Worm (Caenorhabditis elegans) whole organism, L4 larva: ENCODE results near the gene fkb-4.

Experiments used
- F37D6.2 ChIP-seq: sonication (generic microtip); optimal IDR thresholded peaks from 2 replicates; lab custom pipeline; 2016; ENCODE audit warnings: mild to moderate bottlenecking, missing genetic modification characterization, missing compliant biosample characterization
- F44E2.7 ChIP-seq: fragments of 200-800 bp; sonication (Bioruptor generic); IDR thresholded peaks from 2 replicates; pipeline ENCODE4 v2.1.2; 2022; ENCODE audit warnings: missing genetic modification characterization, missing compliant biosample characterization
- F49E8.2 ChIP-seq: sonication (generic microtip); optimal IDR thresholded peaks from 2 replicates; lab custom pipeline; 2016; ENCODE audit warnings: missing compliant biosample characterization, mild to moderate bottlenecking, missing genetic modification characterization, borderline replicate concordance
- T26A8.4 ChIP-seq: fragments of 200-800 bp; sonication (Bioruptor generic); IDR thresholded peaks from 2 replicates; pipeline ENCODE4 v1.3.6; 2022; ENCODE audit warnings: missing genetic modification characterization, missing compliant biosample characterization
- Y5F2A.4 ChIP-seq: fragments of 200-800 bp; sonication (Bioruptor generic); optimal IDR thresholded peaks from 2 replicates; lab custom pipeline; 2018; ENCODE audit warnings: mild to moderate bottlenecking, missing genetic modification characterization, missing compliant biosample characterization
- Y75B8A.6 ChIP-seq: fragments of 200-800 bp; sonication (Bioruptor generic); IDR thresholded peaks from 2 replicates; pipeline ENCODE4 v1.3.6; 2022; ENCODE audit warnings: missing genetic modification reagents, missing genetic modification characterization, missing compliant biosample characterization
- ZK337.2 ChIP-seq: fragments of 200-800 bp; sonication (Bioruptor generic); IDR thresholded peaks from 2 replicates; pipeline ENCODE4 v1.3.6; 2022; ENCODE audit warnings: missing genetic modification reagents, missing genetic modification characterization, missing compliant biosample characterization
- ZK546.5 ChIP-seq, 2 experiments: sonication (generic microtip); optimal IDR thresholded peaks; 2 replicates each; lab custom pipeline; 2017; ENCODE audit warnings: missing biosample characterization in 2 of 2, missing genetic modification characterization in 2 of 2
- aha-1 ChIP-seq: fragments of 150-350 bp; peaks from one replicate; lab custom pipeline; 2014; ENCODE audit warnings: missing biosample characterization, missing genetic modification characterization
- aly-2 ChIP-seq: sonication (generic microtip); optimal IDR thresholded peaks from 2 replicates; lab custom pipeline; 2018; ENCODE audit warnings: missing biosample characterization, missing genetic modification characterization
- ama-1 ChIP-seq: fragments of 150-350 bp; optimal IDR thresholded peaks from 2 replicates; lab custom pipeline; 2014; ENCODE audit warnings: inconsistent platforms, mixed read lengths
- arid-1 ChIP-seq: fragments of 200-800 bp; sonication (Bioruptor generic); conservative IDR thresholded peaks from 2 replicates; pipeline ENCODE4 v1.3.6; 2022; ENCODE audit warnings: missing genetic modification reagents, missing genetic modification characterization, missing compliant biosample characterization
- ceh-20 ChIP-seq: fragments of 200-800 bp; sonication (Bioruptor generic); IDR thresholded peaks from 2 replicates; pipeline ENCODE4 v1.3.6; 2022; ENCODE audit warnings: missing genetic modification reagents, missing genetic modification characterization, missing compliant biosample characterization
- cey-2 ChIP-seq: sonication (generic microtip); optimal IDR thresholded peaks from 3 replicates; lab custom pipeline; 2017; ENCODE audit warnings: missing genetic modification characterization, mild to moderate bottlenecking, missing compliant biosample characterization, antibody characterized with exemption, borderline replicate concordance; ENCODE audit not compliant: insufficient read depth
- daf-19 ChIP-seq: fragments of 200-800 bp; sonication (Bioruptor generic); conservative IDR thresholded peaks from 2 replicates; pipeline ENCODE4 v1.3.6; 2022; ENCODE audit warnings: missing genetic modification characterization, missing compliant biosample characterization
- dmd-6 ChIP-seq: fragments of 200-800 bp; sonication (Bioruptor generic); IDR thresholded peaks from 2 replicates; pipeline ENCODE4 v1.3.6; 2022; ENCODE audit warnings: missing genetic modification reagents, missing genetic modification characterization, missing compliant biosample characterization
- duxl-1 ChIP-seq: sonication (generic microtip); optimal IDR thresholded peaks from 2 replicates; lab custom pipeline; 2016; ENCODE audit warnings: mild to moderate bottlenecking, missing genetic modification characterization, moderate library complexity, missing compliant biosample characterization; ENCODE audit not compliant: poor library complexity
- dve-1 ChIP-seq: sonication (generic microtip); optimal IDR thresholded peaks from 2 replicates; lab custom pipeline; 2017; ENCODE audit warnings: antibody characterized with exemption, mild to moderate bottlenecking, missing genetic modification characterization, missing compliant biosample characterization; ENCODE audit not compliant: insufficient read depth
- egl-43 ChIP-seq: fragments of 200-800 bp; sonication (Bioruptor generic); IDR thresholded peaks from 2 replicates; pipeline ENCODE4 v1.3.6; 2022; ENCODE audit warnings: missing genetic modification reagents, missing genetic modification characterization, missing compliant biosample characterization
- gei-8 ChIP-seq: fragments of 200-800 bp; sonication (Bioruptor generic); optimal IDR thresholded peaks from 2 replicates; lab custom pipeline; 2018; ENCODE audit warnings: mild to moderate bottlenecking, missing genetic modification characterization, missing compliant biosample characterization
- hif-1 ChIP-seq, 2 experiments: sonication (generic microtip); optimal IDR thresholded peaks; 2 replicates each; lab custom pipeline; 2016 to 2017; ENCODE audit warnings: missing compliant biosample characterization in 2 of 2, missing genetic modification characterization in 2 of 2, missing genetic modification reagents in 2 of 2, missing genotype in 2 of 2, mild to moderate bottlenecking in 1 of 2
- hlh-30 ChIP-seq: sonication (generic microtip); optimal IDR thresholded peaks from 2 replicates; lab custom pipeline; 2017; ENCODE audit warnings: antibody characterized with exemption, mild to moderate bottlenecking, missing genetic modification characterization, missing compliant biosample characterization; ENCODE audit not compliant: insufficient read depth
- jun-1 ChIP-seq: fragments of 150-350 bp; optimal IDR thresholded peaks from 2 replicates; lab custom pipeline; 2014; ENCODE audit warnings: missing biosample characterization, missing genetic modification reagents, missing genetic modification characterization
- lim-7 ChIP-seq: fragments of 200-800 bp; sonication (Bioruptor generic); IDR thresholded peaks from 2 replicates; pipeline ENCODE4 v1.3.6; 2022; ENCODE audit warnings: missing genetic modification characterization, missing compliant biosample characterization
- lin-15B ChIP-seq: fragments of 150-350 bp; sonication (generic microtip); optimal IDR thresholded peaks from 3 replicates; lab custom pipeline; 2014; ENCODE audit warnings: missing biosample characterization, missing genetic modification characterization
- lin-29 ChIP-seq: fragments of 200-800 bp; sonication (Bioruptor generic); IDR thresholded peaks from 2 replicates; pipeline ENCODE4 v1.3.6; 2022; ENCODE audit warnings: missing genetic modification reagents, missing genetic modification characterization, missing compliant biosample characterization
- lin-39 ChIP-seq: fragments of 150-350 bp; optimal IDR thresholded peaks from 2 replicates; lab custom pipeline; 2014; ENCODE audit warnings: missing biosample characterization, missing genetic modification reagents, missing genetic modification characterization
- lir-3 ChIP-seq: sonication (generic microtip); optimal IDR thresholded peaks from 2 replicates; lab custom pipeline; 2016; ENCODE audit warnings: mild to moderate bottlenecking, missing genetic modification characterization, missing compliant biosample characterization
- lsy-2 ChIP-seq, 2 experiments: fragments of 150-350 bp in 1 of 2; sonication (generic microtip) in 1 of 2; optimal IDR thresholded peaks; 2 replicates each; lab custom pipeline; 2014 to 2017; ENCODE audit warnings: missing biosample characterization in 2 of 2, missing genetic modification characterization in 2 of 2
- mdl-1 ChIP-seq, 2 experiments: fragments of 150-350 bp in 1 of 2; sonication (generic microtip) in 1 of 2; optimal IDR thresholded peaks; 2 replicates each; lab custom pipeline; 2014 to 2017; ENCODE audit warnings: missing biosample characterization in 2 of 2, missing genetic modification characterization in 2 of 2
- mep-1 ChIP-seq: fragments of 150-350 bp; sonication (generic microtip); optimal IDR thresholded peaks from 3 replicates; lab custom pipeline; 2014; ENCODE audit warnings: missing biosample characterization, missing genetic modification characterization
- mes-2 ChIP-seq: sonication (generic microtip); optimal IDR thresholded peaks from 2 replicates; lab custom pipeline; 2016; ENCODE audit warnings: missing genotype, mild to moderate bottlenecking, missing genetic modification characterization, missing compliant biosample characterization; ENCODE audit not compliant: poor library complexity, severe bottlenecking
- mxl-3 ChIP-seq: fragments of 200-800 bp; sonication (Bioruptor generic); optimal IDR thresholded peaks from 2 replicates; lab custom pipeline; 2018; ENCODE audit warnings: mild to moderate bottlenecking, missing genetic modification characterization, missing compliant biosample characterization
- nhr-11 ChIP-seq: fragments of 150-350 bp; optimal IDR thresholded peaks from 2 replicates; lab custom pipeline; 2014; ENCODE audit warnings: missing biosample characterization, missing genetic modification characterization
- nhr-42 ChIP-seq: fragments of 200-800 bp; sonication (Bioruptor generic); IDR thresholded peaks from 2 replicates; pipeline ENCODE4 v1.3.6; 2022; ENCODE audit warnings: missing genetic modification characterization, missing compliant biosample characterization
- nhr-48 ChIP-seq: sonication (generic microtip); optimal IDR thresholded peaks from 2 replicates; lab custom pipeline; 2016; ENCODE audit warnings: mild to moderate bottlenecking, missing genetic modification characterization, missing compliant biosample characterization
- nhr-6 ChIP-seq: fragments of 150-350 bp; optimal IDR thresholded peaks from 2 replicates; lab custom pipeline; 2014; ENCODE audit warnings: missing biosample characterization, missing genetic modification characterization
- nhr-77 ChIP-seq: fragments of 150-350 bp; optimal IDR thresholded peaks from 2 replicates; lab custom pipeline; 2014; ENCODE audit warnings: missing biosample characterization, missing genetic modification characterization
- tra-1 ChIP-seq: fragments of 200-800 bp; sonication (Bioruptor generic); IDR thresholded peaks from 2 replicates; pipeline ENCODE4 v1.3.6; 2022; ENCODE audit warnings: missing genetic modification reagents, missing genetic modification characterization, missing compliant biosample characterization
- unc-130 ChIP-seq: sonication (generic microtip); optimal IDR thresholded peaks from 2 replicates; lab custom pipeline; 2016; ENCODE audit warnings: missing genetic modification reagents, missing genetic modification characterization, missing compliant biosample characterization
- unc-62 ChIP-seq, 3 experiments: fragments of 150-350 bp in 1 of 3; sonication (generic microtip); optimal IDR thresholded peaks in 2 of 3; peaks in 1 of 3; 1 replicate in 1 of 3; 2 replicates in 2 of 3; lab custom pipeline; 2014 to 2017; ENCODE audit warnings: missing biosample characterization in 3 of 3, missing genetic modification characterization in 3 of 3, missing genetic modification reagents in 3 of 3, missing genotype in 1 of 3
- vab-7 ChIP-seq: fragments of 200-800 bp; sonication (Bioruptor generic); IDR thresholded peaks from 2 replicates; pipeline ENCODE4 v1.3.6; 2022; ENCODE audit warnings: missing genetic modification reagents, missing genetic modification characterization, missing compliant biosample characterization
- zag-1 ChIP-seq: fragments of 150-350 bp; optimal IDR thresholded peaks from 2 replicates; lab custom pipeline; 2014; ENCODE audit warnings: missing biosample characterization, missing genetic modification characterization
- zip-2 ChIP-seq: fragments of 150-350 bp; optimal IDR thresholded peaks from 2 replicates; lab custom pipeline; 2014; ENCODE audit warnings: missing biosample characterization, missing genetic modification characterization
- ztf-7 ChIP-seq: fragments of 150-350 bp; optimal IDR thresholded peaks from 2 replicates; lab custom pipeline; 2014; ENCODE audit warnings: missing biosample characterization, missing genetic modification characterization

Gene fkb-4

ce11 chrV:12819155-12819554 lies 32.2 kb upstream of the fkb-4 start (continued):
- TF ChIP-seq F37D6.2 (tag; lab: Kevin White, UChicago) (peak; percentile 75), ceh-20 (GFP tag; lab: Robert Waterston, UW) (no peak), daf-19 (GFP tag; lab: Robert Waterston, UW) (no peak), Y5F2A.4 (GFP tag; lab: Kevin White, UChicago) (no peak)

ce11 chrV:12818486-12818885 lies 31.6 kb upstream of the fkb-4 start:
- TF ChIP-seq ZK546.5 (tag; optimal IDR thresholded peaks at IDR 0.05; lab: Kevin White, UChicago): no peak
- TF ChIP-seq zag-1 (tag; lab: Kevin White, UChicago): no peak
- peak in 1 of 2 experiments; percentile 10 for TF ChIP-seq unc-62 (GFP tag; optimal IDR thresholded peaks at IDR 0.05 in 1 of 2; lab: Kevin White, UChicago)
- no peak for TF ChIP-seq unc-62 (tag; optimal IDR thresholded peaks at IDR 0.05; lab: Kevin White, UChicago)

- TF ChIP-seq ama-1 (lab: Kevin White, UChicago): no peak
- TF ChIP-seq egl-43 (GFP tag; lab: Robert Waterston, UW): no peak
- no peak for TF ChIP-seq cey-2
- peak in 1 of 2 experiments; percentile 74 for TF ChIP-seq unc-62 (GFP tag; optimal IDR thresholded peaks at IDR 0.05 in 1 of 2; lab: Kevin White, UChicago)
- no peak for TF ChIP-seq unc-62 (tag; optimal IDR thresholded peaks at IDR 0.05; lab: Kevin White, UChicago)
- no peak for TF ChIP-seq lin-15B (tag; lab: Kevin White, UChicago)
- TF ChIP-seq vab-7: no peak
- peak; percentile 37 for TF ChIP-seq hlh-30 (tag; lab: Kevin White, UChicago)
- no peak for TF ChIP-seq F37D6.2 (tag; lab: Kevin White, UChicago)
- TF ChIP-seq dmd-6 (GFP tag; lab: Robert Waterston, UW): no peak
- no peak for TF ChIP-seq Y75B8A.6 (GFP tag; lab: Robert Waterston, UW)
- TF ChIP-seq nhr-11 (tag; lab: Kevin White, UChicago): no peak
- TF ChIP-seq lsy-2 (tag; optimal IDR thresholded peaks at IDR 0.05; lab: Kevin White, UChicago): peak; percentile 12 to 47
- TF ChIP-seq mep-1 (tag; lab: Kevin White, UChicago): peak; percentile 4
- TF ChIP-seq T26A8.4: no peak
Measured at ce11 chrV:12816672-12817071, 29.7 kb upstream of the fkb-4 start.

- TF ChIP-seq arid-1 (GFP tag; lab: Robert Waterston, UW) (no peak), nhr-42 (GFP tag; lab: Robert Waterston, UW) (no peak), zip-2 (tag; lab: Kevin White, UChicago) (no peak), F44E2.7 (GFP tag; lab: Robert Waterston, UW) (no peak), hif-1 (tag; optimal IDR thresholded peaks at IDR 0.05; lab: Kevin White, UChicago) (no peak), aly-2 (tag; lab: Kevin White, UChicago) (no peak), mes-2 (tag; lab: Kevin White, UChicago) (no peak), lin-39 (tag; lab: Kevin White, UChicago) (no peak), gei-8 (no peak), tra-1 (GFP tag; lab: Robert Waterston, UW) (no peak), lir-3 (tag; lab: Kevin White, UChicago) (no peak), nhr-77 (tag; lab: Kevin White, UChicago) (peak; percentile 32), mxl-3 (GFP tag; lab: Kevin White, UChicago) (no peak), lim-7 (GFP tag; lab: Robert Waterston, UW) (no peak), zag-1 (tag; lab: Kevin White, UChicago) (no peak), jun-1 (tag; lab: Kevin White, UChicago) (no peak), aha-1 (no peak), Y75B8A.6 (GFP tag; lab: Robert Waterston, UW) (no peak), ztf-7 (no peak), nhr-48 (no peak), nhr-6 (tag; lab: Kevin White, UChicago) (peak; percentile 45), lin-29 (GFP tag; lab: Robert Waterston, UW) (no peak), ceh-20 (GFP tag; lab: Robert Waterston, UW) (no peak), unc-130 (GFP tag; lab: Kevin White, UChicago) (no peak), mdl-1 (tag; optimal IDR thresholded peaks at IDR 0.05; lab: Kevin White, UChicago) (peak in 1 of 2 experiments; percentile 19), duxl-1 (tag; lab: Kevin White, UChicago) (no peak), ZK337.2 (GFP tag; lab: Robert Waterston, UW) (no peak), lin-15B (tag; lab: Kevin White, UChicago) (no peak), dve-1 (peak; percentile 52), F37D6.2 (tag; lab: Kevin White, UChicago) (no peak), F49E8.2 (tag; lab: Kevin White, UChicago) (no peak)
Measured at ce11 chrV:12815386-12815785, 28.5 kb upstream of the fkb-4 start.
